Worm (Caenorhabditis elegans): ENCODE results near the gene his-41.

The his-41 gene

ce11 chrV:9526470-9526869 lies 18.9 kb upstream of the his-41 start, which contains the start of gene C50F4.1:
Gene C50F4.1 (plus strand): TSS chrV:9526793.
- TF ChIP-seq W03F9.2 (tag; optimal IDR thresholded peaks at IDR 0.05) (no peak), dao-5 (tag; optimal IDR thresholded peaks at IDR 0.05) (no peak), him-1 (tag; optimal IDR thresholded peaks at IDR 0.05) (no peak)

- no peak for TF ChIP-seq him-1 (tag; optimal IDR thresholded peaks at IDR 0.05)
- TF ChIP-seq dao-5 (tag; optimal IDR thresholded peaks at IDR 0.05) = no peak
- TF ChIP-seq W03F9.2 (tag; optimal IDR thresholded peaks at IDR 0.05) = no peak
These were observed 18.0 kb upstream of the his-41 start for ce11 chrV:9527337-9527736.

ce11 chrV:9527984-9528383 lies 17.4 kb upstream of the his-41 start:
- no peak for TF ChIP-seq W03F9.2 (tag; optimal IDR thresholded peaks at IDR 0.05)
- TF ChIP-seq him-1 (tag; optimal IDR thresholded peaks at IDR 0.05) = no peak
- TF ChIP-seq dao-5 (tag; optimal IDR thresholded peaks at IDR 0.05) = no peak

- TF ChIP-seq him-1 (tag; optimal IDR thresholded peaks at IDR 0.05) (no peak), W03F9.2 (tag; optimal IDR thresholded peaks at IDR 0.05) (no peak), dao-5 (tag; optimal IDR thresholded peaks at IDR 0.05) (no peak)
These were observed 13.9 kb upstream of the his-41 start, which contains the start of the genes C50F4.10 and pfk-1.2 for ce11 chrV:9531477-9531876. Gene C50F4.10 (minus strand): TSS chrV:9531577. Gene pfk-1.2 (plus strand): TSS chrV:9531801.

- no peak for TF ChIP-seq W03F9.2 (tag; optimal IDR thresholded peaks at IDR 0.05)
- TF ChIP-seq him-1 (tag; optimal IDR thresholded peaks at IDR 0.05) = no peak
- TF ChIP-seq dao-5 (tag; optimal IDR thresholded peaks at IDR 0.05) = no peak
These were observed 10.7 kb upstream of the his-41 start, which contains the start of gene tag-329 for ce11 chrV:9534621-9535020. Gene tag-329 (plus strand): TSS chrV:9534921.

ce11 chrV:9536505-9536904 lies 8.8 kb upstream of the his-41 start, which contains the start of gene C50F4.4:
Gene C50F4.4 (plus strand): TSS chrV:9536771.
- TF ChIP-seq him-1 (tag; optimal IDR thresholded peaks at IDR 0.05) = peak; percentile 2
- no peak for TF ChIP-seq dao-5 (tag; optimal IDR thresholded peaks at IDR 0.05)

- no peak for TF ChIP-seq W03F9.2 (tag; optimal IDR thresholded peaks at IDR 0.05)
- no peak for TF ChIP-seq him-1 (tag; optimal IDR thresholded peaks at IDR 0.05)
- TF ChIP-seq dao-5 (tag; optimal IDR thresholded peaks at IDR 0.05) = no peak
These were observed 5.7 kb upstream of the his-41 start, which contains the start of gene C50F4.12 for ce11 chrV:9539638-9540037. Gene C50F4.12 (minus strand): TSS chrV:9539738.

- no peak for TF ChIP-seq W03F9.2 (tag; optimal IDR thresholded peaks at IDR 0.05)
- no peak for TF ChIP-seq him-1 (tag; optimal IDR thresholded peaks at IDR 0.05)
- no peak for TF ChIP-seq dao-5 (tag; optimal IDR thresholded peaks at IDR 0.05)
These were observed 3.8 kb upstream of the his-41 start, which contains the start of gene C50F4.16 for ce11 chrV:9541506-9541905. Gene C50F4.16 (minus strand): TSS chrV:9541606.

ce11 chrV:9544176-9544632 lies 1.1 kb upstream of the his-41 start, which contains the start of gene mdf-1:
Gene mdf-1 (minus strand): TSS chrV:9544226.
- TF ChIP-seq dao-5 (tag; optimal IDR thresholded peaks at IDR 0.05) (no peak), W03F9.2 (tag; optimal IDR thresholded peaks at IDR 0.05) (peak; percentile 29), him-1 (tag; optimal IDR thresholded peaks at IDR 0.05) (peak; percentile 44)

- TF ChIP-seq dao-5 (tag; optimal IDR thresholded peaks at IDR 0.05) = no peak
- no peak for TF ChIP-seq him-1 (tag; optimal IDR thresholded peaks at IDR 0.05)
- TF ChIP-seq W03F9.2 (tag; optimal IDR thresholded peaks at IDR 0.05) = no peak
These were observed 776 bp downstream of the his-41 start, which contains the start of gene C50F4.6 for ce11 chrV:9546042-9546581. Gene C50F4.6 (plus strand): TSS chrV:9546092.

- TF ChIP-seq him-1 (tag; optimal IDR thresholded peaks at IDR 0.05) (peak; percentile 96), W03F9.2 (tag; optimal IDR thresholded peaks at IDR 0.05) (peak; percentile 97), dao-5 (tag; optimal IDR thresholded peaks at IDR 0.05) (peak; percentile 37)
These were observed 1.5 kb downstream of the his-41 start, which contains the start of gene his-37 for ce11 chrV:9546860-9547269. Gene his-37 (plus strand): TSS chrV:9547105.

ce11 chrV:9549459-9549858 lies 4.1 kb downstream of the his-41 start, which contains the start of gene nstp-10:
Gene nstp-10 (minus strand): TSS chrV:9549836.
- TF ChIP-seq him-1 (tag; optimal IDR thresholded peaks at IDR 0.05) = no peak
- TF ChIP-seq W03F9.2 (tag; optimal IDR thresholded peaks at IDR 0.05) = peak; percentile 65
- no peak for TF ChIP-seq dao-5 (tag; optimal IDR thresholded peaks at IDR 0.05)

ce11 chrV:9550313-9550712 lies 5.0 kb downstream of the his-41 start, which contains the start of gene ehbp-1:
Gene ehbp-1 (plus strand): TSS chrV:9550644.
- TF ChIP-seq dao-5 (tag; optimal IDR thresholded peaks at IDR 0.05) (no peak), him-1 (tag; optimal IDR thresholded peaks at IDR 0.05) (no peak), W03F9.2 (tag; optimal IDR thresholded peaks at IDR 0.05) (no peak)

ce11 chrV:9556668-9557067 lies 11.3 kb downstream of the his-41 start:
- TF ChIP-seq W03F9.2 (tag; optimal IDR thresholded peaks at IDR 0.05) = no peak
- no peak for TF ChIP-seq him-1 (tag; optimal IDR thresholded peaks at IDR 0.05)
- no peak for TF ChIP-seq dao-5 (tag; optimal IDR thresholded peaks at IDR 0.05)

Measured in whole organism, L4/young adult.